Worm (Caenorhabditis elegans): Measurements from ENCODE around the gene C02E7.10.

C02E7.10 gene

ce11 chrV:4964671-4965420 lies 32.0 kb upstream of the C02E7.10 start:
- peak; percentile 37; the same call in 1 of the 2 replicates for TF ChIP-seq cebp-1 (GFP tag; IDR thresholded peaks at IDR 0.05)
- peak; percentile 48 for TF ChIP-seq cebp-1 (tag; optimal IDR thresholded peaks at IDR 0.05)
- TF ChIP-seq nhr-80 (tag; optimal IDR thresholded peaks at IDR 0.05) = peak; percentile 53
- no peak for TF ChIP-seq T26A5.8 (tag; optimal IDR thresholded peaks at IDR 0.05)

- TF ChIP-seq chd-7 (tag; optimal IDR thresholded peaks at IDR 0.05) (peak; percentile 20), snpc-1.1 (tag; optimal IDR thresholded peaks at IDR 0.05; ENCODE audit: insufficient read depth) (no peak), nfyb-1 (GFP tag; IDR thresholded peaks at IDR 0.05) (0 out of 2 replicates have a peak, but pooled peaks have one; percentile 25), let-526 (GFP tag; IDR thresholded peaks at IDR 0.05) (no peak), attf-5 (GFP tag; optimal IDR thresholded peaks at IDR 0.05) (no peak), zim-3 (tag; optimal IDR thresholded peaks at IDR 0.05) (no peak), lin-40 (tag; optimal IDR thresholded peaks at IDR 0.05) (no peak), mes-4 (tag; optimal IDR thresholded peaks at IDR 0.05) (no peak), efl-1 (GFP tag; optimal IDR thresholded peaks at IDR 0.05) (no peak), ztf-3 (GFP tag; optimal IDR thresholded peaks at IDR 0.05) (no peak)
Observed at ce11 chrV:4964020-4964635, 31.3 kb upstream of the C02E7.10 start.

- TF ChIP-seq dpl-1 (GFP tag; optimal IDR thresholded peaks at IDR 0.05) = peak; percentile 9
- peak; percentile 6 for TF ChIP-seq snpc-3.4 (tag; optimal IDR thresholded peaks at IDR 0.05)
- peak; percentile 99 for TF ChIP-seq lsl-1 (GFP tag; optimal IDR thresholded peaks at IDR 0.05)
- TF ChIP-seq rcor-1 (GFP tag; IDR thresholded peaks at IDR 0.05) = no peak
- TF ChIP-seq madf-10 (tag; optimal IDR thresholded peaks at IDR 0.05) = no peak
- TF ChIP-seq hrde-1 (tag; optimal IDR thresholded peaks at IDR 0.05; ENCODE audit: borderline replicate concordance) = no peak
- TF ChIP-seq ceh-100 (GFP tag; IDR thresholded peaks at IDR 0.05) = no peak
- peak; percentile 52 for TF ChIP-seq efl-1 (GFP tag; optimal IDR thresholded peaks at IDR 0.05)
- no peak for TF ChIP-seq ceh-40 (GFP tag; IDR thresholded peaks at IDR 0.05)
- peak; percentile 79 for TF ChIP-seq madf-8 (GFP tag; conservative IDR thresholded peaks at IDR 0.05)
- TF ChIP-seq F55B11.4 (tag; optimal IDR thresholded peaks at IDR 0.05; ENCODE audit: borderline replicate concordance, insufficient read depth) = no peak
- peak; percentile 75 for TF ChIP-seq lin-54 (GFP tag; optimal IDR thresholded peaks at IDR 0.05)
- peak; percentile 98 for TF ChIP-seq xnd-1 (tag; optimal IDR thresholded peaks at IDR 0.05)
- TF ChIP-seq snpc-4 (GFP tag; optimal IDR thresholded peaks at IDR 0.05) = no peak
- peak in 1 of 4 experiments; percentile 39 for TF ChIP-seq snpc-4 (tag; optimal IDR thresholded peaks at IDR 0.05)
- TF ChIP-seq chd-7 (tag; optimal IDR thresholded peaks at IDR 0.05) = no peak
- TF ChIP-seq F33H1.4 (GFP tag; IDR thresholded peaks at IDR 0.05) = peak; percentile 93
- TF ChIP-seq ceh-91 (GFP tag; IDR thresholded peaks at IDR 0.05) = peak; percentile 60
- peak; percentile 78 for TF ChIP-seq D2030.7 (GFP tag; IDR thresholded peaks at IDR 0.05)
- peak; percentile 95 for TF ChIP-seq madf-6 (GFP tag; IDR thresholded peaks at IDR 0.05)
- peak; percentile 73 for TF ChIP-seq him-1 (tag; optimal IDR thresholded peaks at IDR 0.05)
Observed at ce11 chrV:4963606-4964005, 30.8 kb upstream of the C02E7.10 start.

ce11 chrV:4962968-4963367 lies 30.1 kb upstream of the C02E7.10 start, which contains the start of gene tam-1:
Gene tam-1, minus strand, starts transcription at chrV:4963102.
- peak; percentile 20; the same call in 1 of the 2 replicates for TF ChIP-seq hmg-1.2 (GFP tag; IDR thresholded peaks at IDR 0.05)
- TF ChIP-seq egl-18 (GFP tag; IDR thresholded peaks at IDR 0.05) = no peak
- no peak for TF ChIP-seq cebp-1 (GFP tag; IDR thresholded peaks at IDR 0.05)
- TF ChIP-seq cebp-1 (tag; optimal IDR thresholded peaks at IDR 0.05) = peak; percentile 39

All from whole organism, young adult.